Fruit fly (Drosophila melanogaster) whole organism, pupa: ENCODE results near the gene CG34367.

Experiments
- CG10348 ChIP-seq: fragments of 200-800 bp; sonication (Bioruptor generic); IDR thresholded peaks from 2 replicates; pipeline ENCODE4 v1.3.6; 2022; ENCODE audit warnings: missing biosample characterization, missing genetic modification characterization
- CG12605 ChIP-seq: fragments of 200-800 bp; sonication (Bioruptor generic); IDR thresholded peaks from 2 replicates; pipeline ENCODE4 v1.3.6; 2022; ENCODE audit warnings: missing biosample characterization, missing genetic modification characterization
- CG13204 ChIP-seq: fragments of 200-800 bp; sonication (Bioruptor generic); optimal IDR thresholded peaks from 2 replicates; lab custom pipeline; 2018; ENCODE audit warnings: missing biosample characterization, mild to moderate bottlenecking, missing genetic modification characterization, moderate library complexity
- CG14655 ChIP-seq: fragments of 200-800 bp; sonication (Bioruptor generic); optimal IDR thresholded peaks from 3 replicates; lab custom pipeline; 2017; ENCODE audit warnings: mild to moderate bottlenecking, missing biosample characterization, missing genetic modification reagents, missing genetic modification characterization
- CG15710 ChIP-seq: fragments of 200-800 bp; sonication (Bioruptor generic); optimal IDR thresholded peaks from 2 replicates; lab custom pipeline; 2018; ENCODE audit warnings: missing biosample characterization, mild to moderate bottlenecking, missing genetic modification characterization, moderate library complexity
- CG17806 ChIP-seq: fragments of 200-800 bp; sonication (Bioruptor generic); optimal IDR thresholded peaks from 2 replicates; lab custom pipeline; 2018; ENCODE audit warnings: missing biosample characterization, mild to moderate bottlenecking, missing genetic modification characterization, moderate library complexity
- CG32121 ChIP-seq: fragments of 200-800 bp; sonication (Bioruptor generic); IDR thresholded peaks from 2 replicates; pipeline ENCODE4 v1.3.6; 2022; ENCODE audit warnings: missing biosample characterization, missing genetic modification characterization
- CG34367 ChIP-seq: fragments of 200-800 bp; sonication (Bioruptor generic); optimal IDR thresholded peaks from 2 replicates; lab custom pipeline; 2018; ENCODE audit warnings: missing biosample characterization, mild to moderate bottlenecking, missing genetic modification characterization
- CG4496 ChIP-seq: fragments of 200-800 bp; sonication (Bioruptor generic); IDR thresholded peaks from 3 replicates; pipeline ENCODE4 v1.3.6; 2022; ENCODE audit warnings: missing biosample characterization, missing genetic modification characterization
- CG8159 ChIP-seq: fragments of 200-800 bp; sonication (Bioruptor generic); optimal IDR thresholded peaks from 3 replicates; lab custom pipeline; 2018; ENCODE audit warnings: missing biosample characterization, mild to moderate bottlenecking, missing genetic modification characterization, moderate library complexity
- CG8301 ChIP-seq: fragments of 200-800 bp; sonication (Bioruptor generic); optimal IDR thresholded peaks from 2 replicates; lab custom pipeline; 2018; ENCODE audit warnings: missing biosample characterization, mild to moderate bottlenecking, missing genetic modification characterization
- CG9948 ChIP-seq: fragments of 200-800 bp; sonication (Bioruptor generic); optimal IDR thresholded peaks from 2 replicates; lab custom pipeline; 2018; ENCODE audit warnings: missing biosample characterization, mild to moderate bottlenecking, missing genetic modification characterization, moderate library complexity
- D1 ChIP-seq: fragments of 200-800 bp; sonication (Bioruptor generic); optimal IDR thresholded peaks from 2 replicates; lab custom pipeline; 2018; ENCODE audit warnings: missing biosample characterization, mild to moderate bottlenecking, missing genetic modification characterization, moderate library complexity
- EcR ChIP-seq: fragments of 200-800 bp; sonication (Bioruptor generic); optimal IDR thresholded peaks from 3 replicates; lab custom pipeline; 2019; ENCODE audit warnings: missing biosample characterization, missing genetic modification characterization, mild to moderate bottlenecking, moderate library complexity, missing genetic modification reagents
- Ets98B ChIP-seq: fragments of 200-800 bp; sonication (Bioruptor generic); IDR thresholded peaks from 2 replicates; pipeline ENCODE4 v1.3.6; 2022; ENCODE audit warnings: missing biosample characterization, missing genetic modification characterization
- Pif1A ChIP-seq: fragments of 200-800 bp; sonication (Bioruptor generic); optimal IDR thresholded peaks from 3 replicates; lab custom pipeline; 2016; ENCODE audit warnings: missing biosample characterization, missing genetic modification characterization
- Pif1B ChIP-seq: fragments of 200-800 bp; sonication (Bioruptor generic); optimal IDR thresholded peaks from 3 replicates; lab custom pipeline; 2016; ENCODE audit warnings: missing biosample characterization, missing genetic modification characterization
- Snoo ChIP-seq: fragments of 200-800 bp; sonication (Bioruptor generic); optimal IDR thresholded peaks from 3 replicates; lab custom pipeline; 2017; ENCODE audit warnings: missing biosample characterization, mild to moderate bottlenecking, missing genetic modification characterization, inconsistent platforms
- fd96Ca ChIP-seq: fragments of 200-800 bp; sonication (Bioruptor generic); IDR thresholded peaks from 3 replicates; pipeline ENCODE4 v1.3.6; 2022; ENCODE audit warnings: missing biosample characterization, missing genetic modification characterization
- gl ChIP-seq: fragments of 200-800 bp; sonication (Bioruptor generic); optimal IDR thresholded peaks from 2 replicates; lab custom pipeline; 2018; ENCODE audit warnings: missing biosample characterization, mild to moderate bottlenecking, missing genetic modification characterization
- rn ChIP-seq: fragments of 200-800 bp; sonication (Bioruptor generic); IDR thresholded peaks from 2 replicates; pipeline ENCODE4 v1.3.6; 2022; ENCODE audit warnings: missing biosample characterization, missing genetic modification characterization

The CG34367 gene

dm6 chr2L:10366525-10366924, 12.8 kb upstream of the CG34367 start, which contains the start of gene CG5056:
Gene CG5056, plus strand, starts transcription at chr2L:10366692.
- TF ChIP-seq rn (GFP tag; lab: Robert Waterston, UW) (no peak), CG12605 (peak; percentile 11; the same call in 1 of the 2 replicates), CG9948 (tag; lab: Kevin White, UChicago) (peak; percentile 30), CG17806 (peak; percentile 6), gl (tag; lab: Kevin White, UChicago) (peak; percentile 57), CG34367 (tag; lab: Kevin White, UChicago) (peak; percentile 32), CG15710 (tag; lab: Kevin White, UChicago) (peak; percentile 40), Pif1B (GFP tag; lab: Kevin White, UChicago) (no peak), CG32121 (peak; percentile 41; the same call in 1 of the 2 replicates), CG8301 (tag; lab: Kevin White, UChicago) (no peak), Snoo (tag; lab: Kevin White, UChicago) (peak; percentile 2), Ets98B (GFP tag; lab: Robert Waterston, UW) (peak; percentile 29; the same call in 1 of the 2 replicates)

dm6 chr2L:10364229-10364628, 10.5 kb upstream of the CG34367 start, which contains the start of gene lft:
Gene lft, plus strand, starts transcription at chr2L:10364471.
- TF ChIP-seq CG13204 (GFP tag; lab: Kevin White, UChicago) (no peak), CG17806 (no peak), rn (GFP tag; lab: Robert Waterston, UW) (no peak), CG34367 (tag; lab: Kevin White, UChicago) (no peak), CG8301 (tag; lab: Kevin White, UChicago) (no peak), CG14655 (GFP tag; lab: Kevin White, UChicago) (no peak), Pif1A (GFP tag; lab: Kevin White, UChicago) (no peak), CG4496 (GFP tag; lab: Robert Waterston, UW) (no peak), CG10348 (GFP tag; lab: Robert Waterston, UW) (no peak), D1 (no peak), EcR (GFP tag; lab: Kevin White, UChicago) (no peak), CG32121 (no peak), gl (tag; lab: Kevin White, UChicago) (no peak), CG12605 (no peak), CG15710 (tag; lab: Kevin White, UChicago) (no peak), Pif1B (GFP tag; lab: Kevin White, UChicago) (no peak), CG8159 (no peak), Snoo (tag; lab: Kevin White, UChicago) (no peak), fd96Ca (GFP tag; lab: Robert Waterston, UW) (no peak)

dm6 chr2L:10362408-10363067, 8.8 kb upstream of the CG34367 start, which contains the start of the genes Cand1 and pim:
Gene Cand1, minus strand, starts transcription at chr2L:10362707.
Gene pim, plus strand, starts transcription at chr2L:10362989.
- TF ChIP-seq CG12605 (no peak), EcR (GFP tag; lab: Kevin White, UChicago) (no peak), Snoo (tag; lab: Kevin White, UChicago) (no peak), CG34367 (tag; lab: Kevin White, UChicago) (no peak), CG4496 (GFP tag; lab: Robert Waterston, UW) (no peak), CG14655 (GFP tag; lab: Kevin White, UChicago) (no peak), Pif1B (GFP tag; lab: Kevin White, UChicago) (no peak), CG8159 (no peak), CG15710 (tag; lab: Kevin White, UChicago) (no peak), Pif1A (GFP tag; lab: Kevin White, UChicago) (no peak), fd96Ca (GFP tag; lab: Robert Waterston, UW) (no peak), CG13204 (GFP tag; lab: Kevin White, UChicago) (no peak), rn (GFP tag; lab: Robert Waterston, UW) (no peak), CG17806 (no peak), D1 (no peak), CG9948 (tag; lab: Kevin White, UChicago) (no peak), Ets98B (GFP tag; lab: Robert Waterston, UW) (no peak), CG10348 (GFP tag; lab: Robert Waterston, UW) (no peak), gl (tag; lab: Kevin White, UChicago) (no peak)

dm6 chr2L:10356508-10356907, 2.8 kb upstream of the CG34367 start, which contains the start of the genes CtsL4 and ClpP:
Gene CtsL4, minus strand, starts transcription at chr2L:10356597.
Gene ClpP, plus strand, starts transcription at chr2L:10356795.
- TF ChIP-seq CG15710 (tag; lab: Kevin White, UChicago) (peak; percentile 51), CG32121 (no peak), D1 (no peak), CG17806 (peak; percentile 26), Snoo (tag; lab: Kevin White, UChicago) (peak; percentile 42), CG13204 (GFP tag; lab: Kevin White, UChicago) (no peak), fd96Ca (GFP tag; lab: Robert Waterston, UW) (no peak), CG34367 (tag; lab: Kevin White, UChicago) (peak; percentile 49), Pif1B (GFP tag; lab: Kevin White, UChicago) (no peak)

- TF ChIP-seq gl (tag; lab: Kevin White, UChicago) (no peak), rn (GFP tag; lab: Robert Waterston, UW) (no peak), CG9948 (tag; lab: Kevin White, UChicago) (no peak), CG8301 (tag; lab: Kevin White, UChicago) (no peak), fd96Ca (GFP tag; lab: Robert Waterston, UW) (no peak), CG10348 (GFP tag; lab: Robert Waterston, UW) (no peak), EcR (GFP tag; lab: Kevin White, UChicago) (no peak), Snoo (tag; lab: Kevin White, UChicago) (no peak), D1 (no peak), CG8159 (no peak), CG34367 (tag; lab: Kevin White, UChicago) (no peak), Pif1B (GFP tag; lab: Kevin White, UChicago) (no peak)
Measured at dm6 chr2L:10351130-10351529, 2.6 kb downstream of the CG34367 start.
